Worm (Caenorhabditis elegans) whole organism, young adult: ENCODE results near the gene lpr-6.

Experiments used
- F33H1.4 ChIP-seq: fragments of 200-800 bp; sonication (Bioruptor generic); IDR thresholded peaks from 2 replicates; pipeline ENCODE4 v1.3.6; 2022; ENCODE audit warnings: missing genetic modification reagents, missing genetic modification characterization, missing compliant biosample characterization
- K12H6.12 ChIP-seq: fragments of 200-800 bp; sonication (Bioruptor generic); optimal IDR thresholded peaks from 2 replicates; lab custom pipeline; 2018; ENCODE audit warnings: mild to moderate bottlenecking, missing genetic modification characterization, missing compliant biosample characterization
- T07F8.4 ChIP-seq: sonication (generic microtip); optimal IDR thresholded peaks from 2 replicates; lab custom pipeline; 2016; ENCODE audit warnings: mild to moderate bottlenecking, missing genetic modification characterization, moderate library complexity, missing compliant biosample characterization
- Y56A3A.18 ChIP-seq: fragments of 200-800 bp; sonication (Bioruptor generic); IDR thresholded peaks from 2 replicates; pipeline ENCODE4 v1.3.6; 2022; ENCODE audit warnings: missing genetic modification reagents, missing genetic modification characterization, missing compliant biosample characterization
- Y95B8A.8 ChIP-seq: fragments of 200-800 bp; sonication (Bioruptor generic); IDR thresholded peaks from 2 replicates; pipeline ENCODE4 v1.3.6; 2022; ENCODE audit warnings: missing genetic modification reagents, missing genetic modification characterization, missing compliant biosample characterization
- attf-5 ChIP-seq: fragments of 200-800 bp; sonication (Bioruptor generic); optimal IDR thresholded peaks from 2 replicates; lab custom pipeline; 2018; ENCODE audit warnings: mild to moderate bottlenecking, missing genetic modification characterization, missing compliant biosample characterization
- ccch-3 ChIP-seq: fragments of 200-800 bp; sonication (Bioruptor generic); optimal IDR thresholded peaks from 2 replicates; lab custom pipeline; 2018; ENCODE audit warnings: mild to moderate bottlenecking, missing genetic modification characterization, missing compliant biosample characterization
- gei-17 ChIP-seq: fragments of 200-800 bp; sonication (Bioruptor generic); optimal IDR thresholded peaks from 2 replicates; lab custom pipeline; 2018; ENCODE audit warnings: mild to moderate bottlenecking, missing genetic modification characterization, missing compliant biosample characterization
- hlh-12 ChIP-seq: sonication (generic microtip); optimal IDR thresholded peaks from 2 replicates; lab custom pipeline; 2016; ENCODE audit warnings: missing genetic modification characterization, missing compliant biosample characterization
- hmg-1.2 ChIP-seq: fragments of 200-800 bp; sonication (Bioruptor generic); IDR thresholded peaks from 2 replicates; pipeline ENCODE4 v1.3.6; 2022; ENCODE audit warnings: missing genetic modification reagents, missing genetic modification characterization, missing compliant biosample characterization
- hsf-1 ChIP-seq: fragments of 200-800 bp; sonication (Bioruptor generic); IDR thresholded peaks from 2 replicates; pipeline ENCODE4 v1.3.6; 2022; ENCODE audit warnings: missing genetic modification reagents, missing genetic modification characterization, missing compliant biosample characterization
- let-607 ChIP-seq, 2 experiments: fragments of 200-800 bp in 1 of 2; sonication (Bioruptor generic) in 1 of 2; sonication (generic microtip) in 1 of 2; optimal IDR thresholded peaks; 2 replicates each; lab custom pipeline; 2016 to 2018; ENCODE audit warnings: mild to moderate bottlenecking in 2 of 2, missing compliant biosample characterization in 2 of 2, missing genetic modification characterization in 2 of 2, moderate library complexity in 2 of 2, missing genotype in 1 of 2
- lin-26 ChIP-seq: fragments of 200-800 bp; sonication (Bioruptor generic); IDR thresholded peaks from 2 replicates; pipeline ENCODE4 v1.3.6; 2022; ENCODE audit warnings: missing genetic modification reagents, missing genetic modification characterization, missing compliant biosample characterization
- lir-1 ChIP-seq: fragments of 200-800 bp; sonication (Bioruptor generic); conservative IDR thresholded peaks from 2 replicates; pipeline ENCODE4 v1.3.6; 2022; ENCODE audit warnings: missing genetic modification reagents, missing genetic modification characterization, missing compliant biosample characterization
- lsy-27 ChIP-seq: sonication (generic microtip); optimal IDR thresholded peaks from 2 replicates; lab custom pipeline; 2017; ENCODE audit warnings: missing genetic modification characterization, mild to moderate bottlenecking, missing compliant biosample characterization, antibody characterized with exemption, missing genotype, borderline replicate concordance; ENCODE audit not compliant: insufficient read depth
- mcd-1 ChIP-seq: fragments of 200-800 bp; sonication (Bioruptor generic); IDR thresholded peaks from 2 replicates; pipeline ENCODE4 v1.3.6; 2022; ENCODE audit warnings: missing genetic modification reagents, missing genetic modification characterization, missing compliant biosample characterization
- nfya-1 ChIP-seq: sonication (generic microtip); optimal IDR thresholded peaks from 2 replicates; lab custom pipeline; 2017; ENCODE audit warnings: antibody characterized with exemption, missing compliant biosample characterization, missing genetic modification characterization, borderline replicate concordance; ENCODE audit not compliant: insufficient read depth
- nhr-80 ChIP-seq: sonication (generic microtip); optimal IDR thresholded peaks from 2 replicates; lab custom pipeline; 2016; ENCODE audit warnings: missing genetic modification characterization, missing compliant biosample characterization
- pbrm-1 ChIP-seq: fragments of 200-800 bp; sonication (Bioruptor generic); IDR thresholded peaks from 2 replicates; pipeline ENCODE4 v1.3.6; 2022; ENCODE audit warnings: missing genetic modification reagents, missing genetic modification characterization, missing compliant biosample characterization
- rcor-1 ChIP-seq: fragments of 200-800 bp; sonication (Bioruptor generic); IDR thresholded peaks from 2 replicates; pipeline ENCODE4 v1.3.6; 2022; ENCODE audit warnings: missing genetic modification reagents, missing genetic modification characterization, missing compliant biosample characterization
- unc-62 ChIP-seq: fragments of 150-350 bp; optimal IDR thresholded peaks from 2 replicates; lab custom pipeline; 2014; ENCODE audit warnings: missing biosample characterization, missing genetic modification reagents, missing genetic modification characterization
- xnd-1 ChIP-seq: sonication (generic microtip); optimal IDR thresholded peaks from 2 replicates; lab custom pipeline; 2016; ENCODE audit warnings: missing genotype, missing genetic modification reagents, missing genetic modification characterization, missing compliant biosample characterization
- zim-3 ChIP-seq: sonication (generic microtip); optimal IDR thresholded peaks from 2 replicates; lab custom pipeline; 2017; ENCODE audit warnings: mild to moderate bottlenecking, missing genetic modification characterization, moderate library complexity, missing compliant biosample characterization
- ztf-22 ChIP-seq: fragments of 200-800 bp; sonication (Bioruptor generic); optimal IDR thresholded peaks from 2 replicates; lab custom pipeline; 2018; ENCODE audit warnings: mild to moderate bottlenecking, missing genetic modification characterization, moderate library complexity, missing compliant biosample characterization
- ztf-28 ChIP-seq: fragments of 200-800 bp; sonication (Bioruptor generic); IDR thresholded peaks from 2 replicates; pipeline ENCODE4 v1.3.6; 2022; ENCODE audit warnings: missing genetic modification reagents, missing genetic modification characterization, missing compliant biosample characterization

The lpr-6 gene

DNA sequence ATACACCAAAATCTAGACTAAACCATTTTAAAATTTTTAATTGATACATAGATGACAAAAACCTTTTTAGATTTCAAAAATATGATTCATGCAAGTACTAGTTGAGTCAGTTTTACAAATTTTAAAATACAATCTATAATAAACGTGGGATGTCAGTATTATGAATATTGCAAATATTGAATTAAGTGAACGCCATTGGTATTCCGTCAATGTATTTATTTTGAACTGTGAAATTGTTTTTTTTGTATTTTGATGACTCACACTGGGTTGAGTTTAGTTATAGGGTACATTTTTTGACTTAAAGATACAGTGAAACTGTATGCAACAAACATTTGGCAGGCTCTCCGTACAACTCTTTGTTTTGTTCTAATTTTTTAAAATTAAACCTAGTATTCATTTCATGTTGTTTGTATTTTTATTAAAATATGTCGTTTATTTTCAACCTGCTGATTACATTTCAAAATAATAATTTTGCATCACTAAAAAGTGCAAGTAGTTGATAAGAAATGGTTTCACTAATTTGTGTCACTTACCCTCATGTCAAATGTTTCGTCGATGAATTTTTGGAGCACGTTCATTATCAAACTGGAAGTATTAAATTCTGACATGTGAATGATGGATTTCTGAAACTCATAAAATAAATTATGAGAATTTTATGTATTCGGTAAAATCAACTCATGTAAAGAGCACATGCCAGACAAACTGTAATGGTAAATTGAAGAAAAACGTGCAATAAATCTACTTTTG, 45.3 kb downstream of the lpr-6 start, which contains the start of gene W02H3.1:
Gene W02H3.1, minus strand, starts transcription at position 578 of the 747 bp plus-strand sequence.
- TF ChIP-seq hsf-1 (GFP tag; lab: Robert Waterston, UW) (no peak), unc-62 (peak; percentile 31), hlh-12 (tag; lab: Kevin White, UChicago) (no peak), let-607 (tag; optimal IDR thresholded peaks at IDR 0.05; lab: Kevin White, UChicago) (peak in 1 of 2 experiments; percentile 2), ccch-3 (GFP tag; lab: Kevin White, UChicago) (no peak), nhr-80 (peak; percentile 75), ztf-22 (GFP tag; lab: Kevin White, UChicago) (no peak), attf-5 (GFP tag; lab: Kevin White, UChicago) (no peak), lir-1 (GFP tag; lab: Robert Waterston, UW) (no peak)

DNA sequence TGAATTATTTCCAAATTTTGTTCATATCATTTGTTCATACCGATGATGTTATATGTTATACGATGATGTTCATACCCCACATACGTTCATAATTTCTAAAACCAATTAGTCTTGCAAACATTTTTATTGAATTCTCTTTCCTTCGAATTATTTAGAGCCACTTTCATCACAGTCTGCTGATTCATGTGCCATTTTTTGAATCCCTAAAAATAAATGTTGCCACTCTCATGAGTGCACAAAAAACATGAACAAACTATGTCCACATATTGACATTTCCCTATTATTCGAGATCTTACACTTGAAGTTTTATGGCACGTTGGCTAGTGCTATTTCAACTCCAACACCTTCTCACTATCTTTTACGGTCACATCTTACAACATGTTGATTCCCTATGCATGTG, 47.3 kb downstream of the lpr-6 start, which contains the start of gene clc-17:
Gene clc-17, plus strand, starts transcription at position 301 of the 400 bp plus-strand sequence.
- TF ChIP-seq Y95B8A.8 (GFP tag; lab: Robert Waterston, UW) (no peak), K12H6.12 (no peak), pbrm-1 (GFP tag; lab: Robert Waterston, UW) (no peak), hsf-1 (GFP tag; lab: Robert Waterston, UW) (no peak), nfya-1 (tag; lab: Kevin White, UChicago) (no peak), hmg-1.2 (GFP tag; lab: Robert Waterston, UW) (no peak), F33H1.4 (GFP tag; lab: Robert Waterston, UW) (no peak)
- TF ChIP-seq, all 124 proteins: peak for 0

DNA sequence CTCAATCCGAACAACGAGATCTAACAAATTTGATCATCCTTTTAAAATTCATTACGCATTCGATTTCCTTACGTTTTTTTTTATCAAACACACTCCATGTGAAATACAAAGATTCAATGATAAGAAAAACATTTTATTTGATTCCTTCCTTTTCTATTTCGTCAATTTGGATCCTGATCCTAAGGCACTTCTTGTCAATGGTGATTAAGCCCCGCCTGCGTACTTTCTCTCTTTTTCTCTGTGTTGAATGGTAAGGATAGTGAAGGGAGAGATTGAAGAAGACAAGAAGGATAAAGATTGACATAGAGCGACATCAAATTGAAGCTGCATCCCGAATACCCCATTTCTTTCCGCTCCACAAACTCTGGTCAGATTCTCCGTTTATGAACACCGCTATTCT, 49.4 kb downstream of the lpr-6 start, which contains the start of gene grd-1:
Gene grd-1, plus strand, starts transcription at position 241 of the 400 bp plus-strand sequence.
- no peak for TF ChIP-seq xnd-1 (tag; lab: Kevin White, UChicago)
- TF ChIP-seq lin-26 (GFP tag; lab: Robert Waterston, UW): no peak
- no peak for TF ChIP-seq rcor-1 (GFP tag; lab: Robert Waterston, UW)
- no peak for TF ChIP-seq zim-3 (tag; lab: Kevin White, UChicago)
- TF ChIP-seq ztf-28: no peak
- no peak for TF ChIP-seq gei-17 (GFP tag; lab: Kevin White, UChicago)
- TF ChIP-seq lsy-27 (tag; lab: Kevin White, UChicago): no peak
- TF ChIP-seq nhr-80: no peak
- no peak for TF ChIP-seq T07F8.4
- no peak for TF ChIP-seq mcd-1 (GFP tag; lab: Robert Waterston, UW)
- TF ChIP-seq Y56A3A.18: no peak
- TF ChIP-seq, all 124 proteins: peak for 0
